Fruit fly (Drosophila melanogaster): ENCODE measurements around the gene CG11584.

The CG11584 gene

DNA sequence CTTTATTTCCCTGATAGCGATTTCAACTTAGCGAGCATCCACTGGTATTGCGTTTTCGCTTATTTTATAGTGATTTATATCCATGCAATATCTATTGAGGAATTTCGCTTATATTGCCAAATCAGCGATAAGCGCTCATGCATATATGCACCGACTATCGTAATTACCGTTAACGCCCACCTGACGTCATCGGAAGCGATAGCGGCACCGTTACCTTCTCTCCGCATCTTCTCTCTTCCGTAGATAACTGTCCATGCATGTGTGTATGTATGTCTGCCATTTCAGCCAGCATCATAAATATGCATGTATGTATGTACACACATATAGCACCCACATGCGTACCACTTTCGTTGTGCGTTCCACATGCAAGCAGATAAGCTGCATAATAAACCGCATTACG, 40.4 kb downstream of the CG11584 start (continued):
- no peak for TF ChIP-seq CG31441 (GFP tag; IDR thresholded peaks at IDR 0.05)
- TF ChIP-seq oc (tag; optimal IDR thresholded peaks at IDR 0.05) = no peak
- TF ChIP-seq dati (GFP tag; IDR thresholded peaks at IDR 0.05) = no peak
- TF ChIP-seq CG17612 (GFP tag; IDR thresholded peaks at IDR 0.05) = no peak
- no peak for TF ChIP-seq chn (GFP tag; optimal IDR thresholded peaks at IDR 0.05)

DNA sequence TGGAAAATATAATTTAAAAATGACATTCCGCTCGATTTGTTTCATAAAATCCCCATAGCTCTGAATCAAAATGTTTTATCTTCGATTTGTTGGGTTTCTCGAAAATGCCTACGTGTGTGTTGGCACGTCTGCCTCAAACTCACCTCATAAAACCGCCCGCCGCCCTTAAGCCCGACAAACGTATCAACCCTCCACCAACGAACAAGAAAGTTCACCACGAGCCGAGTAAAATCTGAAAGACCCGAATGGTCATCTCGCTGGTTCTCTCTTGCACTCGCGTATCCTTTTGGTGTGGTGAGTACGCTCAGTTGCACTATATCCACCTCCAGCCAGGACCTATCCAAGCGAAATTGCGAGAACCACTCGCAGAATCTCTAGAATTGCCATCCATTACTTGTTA, 41.2 kb downstream of the CG11584 start:
- TF ChIP-seq nom (GFP tag; optimal IDR thresholded peaks at IDR 0.05) (peak; percentile 38), pfk (GFP tag; optimal IDR thresholded peaks at IDR 0.05) (no peak), CG2678 (tag; optimal IDR thresholded peaks at IDR 0.05) (no peak), Deaf1 (tag; optimal IDR thresholded peaks at IDR 0.05) (peak; percentile 91), CG32767 (GFP tag; IDR thresholded peaks at IDR 0.05) (no peak), crol (GFP tag; IDR thresholded peaks at IDR 0.05) (peak; percentile 94), slou (GFP tag; optimal IDR thresholded peaks at IDR 0.05) (no peak), chinmo (GFP tag; IDR thresholded peaks at IDR 0.05; ENCODE audit: partially characterized antibody) (0 out of 4 replicates have a peak, but pooled peaks have one; percentile 37), ci (GFP tag; IDR thresholded peaks at IDR 0.05) (0 out of 3 replicates have a peak, but pooled peaks have one; percentile 25), nerfin-1 (tag; optimal IDR thresholded peaks at IDR 0.05) (peak; percentile 77)

DNA sequence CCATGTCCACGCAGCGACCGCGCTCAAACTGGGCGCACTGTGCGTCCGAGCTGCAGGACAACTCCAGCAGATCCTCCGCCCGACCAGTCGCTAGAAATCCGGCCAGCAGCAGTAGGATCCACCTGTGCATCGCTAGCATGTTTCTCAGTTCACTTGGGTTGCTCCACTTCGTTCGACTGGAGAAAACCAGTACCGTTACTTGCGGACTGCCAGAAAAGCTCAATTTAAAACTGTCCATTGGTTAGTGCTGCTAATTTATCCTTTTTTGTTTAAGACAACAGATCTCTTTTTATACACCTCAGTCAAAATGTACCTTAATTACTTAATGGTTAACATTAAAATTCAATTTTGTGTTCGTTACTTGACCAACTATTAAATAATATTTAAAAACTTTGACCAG, 44.8 kb downstream of the CG11584 start, which contains the start of gene CG11674:
TSS of gene CG11674 (minus strand) at position 215 of the 400 bp plus-strand sequence.
- no peak for TF ChIP-seq CG30020 (tag; optimal IDR thresholded peaks at IDR 0.05)
- TF ChIP-seq kay (GFP tag; optimal IDR thresholded peaks at IDR 0.05) = no peak
- TF ChIP-seq her (GFP tag; optimal IDR thresholded peaks at IDR 0.05) = no peak
- no peak for TF ChIP-seq Trl (optimal IDR thresholded peaks at IDR 0.05)
- TF ChIP-seq Trl (GFP tag; optimal IDR thresholded peaks at IDR 0.05) = no peak
- no peak for TF ChIP-seq tgo (GFP tag; IDR thresholded peaks at IDR 0.05)
- no peak for TF ChIP-seq D19B (GFP tag; optimal IDR thresholded peaks at IDR 0.05)
- no peak for TF ChIP-seq Antp (GFP tag; optimal IDR thresholded peaks at IDR 0.05)

DNA sequence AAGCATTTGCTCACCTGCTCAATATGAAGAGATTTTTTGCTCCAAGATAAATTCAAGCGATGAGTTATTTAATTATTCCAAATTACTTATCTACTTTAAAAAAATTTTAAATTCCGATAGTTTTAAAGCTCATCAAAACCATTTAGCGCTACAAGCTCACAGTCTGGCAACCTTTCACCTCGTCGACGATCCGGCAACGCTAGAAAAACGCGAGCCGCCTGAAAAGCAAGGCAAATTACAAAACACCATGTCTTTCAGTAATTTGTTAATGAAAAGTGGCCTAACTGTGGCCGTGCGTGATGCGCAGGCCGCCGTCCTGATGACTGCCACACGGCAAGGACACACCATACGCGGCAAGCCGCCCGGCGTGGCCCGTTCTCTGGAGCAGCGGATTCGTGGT, 45.3 kb downstream of the CG11584 start, which contains the start of gene mRpL38:
TSS of gene mRpL38 (plus strand) at position 197 of the 400 bp plus-strand sequence.
- TF ChIP-seq seq (GFP tag; IDR thresholded peaks at IDR 0.05) (no peak), CG17612 (GFP tag; IDR thresholded peaks at IDR 0.05) (no peak), Elba2 (GFP tag; optimal IDR thresholded peaks at IDR 0.05) (no peak), stwl (tag; optimal IDR thresholded peaks at IDR 0.05) (peak; percentile 41), mam (GFP tag; optimal IDR thresholded peaks at IDR 0.05) (no peak), MESR4 (GFP tag; optimal IDR thresholded peaks at IDR 0.05) (peak; percentile 79), Dip3 (GFP tag; optimal IDR thresholded peaks at IDR 0.05) (no peak), H2.0 (GFP tag; IDR thresholded peaks at IDR 0.05) (no peak), BEAF-32 (GFP tag; optimal IDR thresholded peaks at IDR 0.05) (peak; percentile 49), CG4617 (GFP tag; optimal IDR thresholded peaks at IDR 0.05; ENCODE audit: borderline replicate concordance) (peak; percentile 63), Med (GFP tag) (peak; percentile 31), Pdp1 (GFP tag; optimal IDR thresholded peaks at IDR 0.05) (peak in 1 of 2 experiments; percentile 69), Sry-δ (GFP tag; optimal IDR thresholded peaks at IDR 0.05) (peak; percentile 12), Opbp (GFP tag; IDR thresholded peaks at IDR 0.05; ENCODE audit: partially characterized antibody) (peak; percentile 30; the same call in 1 of the 3 replicates), chinmo (GFP tag; IDR thresholded peaks at IDR 0.05; ENCODE audit: partially characterized antibody) (0 out of 4 replicates have a peak, but pooled peaks have one; percentile 9), z (GFP tag; IDR thresholded peaks at IDR 0.05) (no peak), Scr (GFP tag; IDR thresholded peaks at IDR 0.05; ENCODE audit: partially characterized antibody) (peak; percentile 17), al (GFP tag; IDR thresholded peaks at IDR 0.05) (no peak), lbe (GFP tag; optimal IDR thresholded peaks at IDR 0.05) (no peak), CG9932 (GFP tag; IDR thresholded peaks at IDR 0.05) (no peak), E2f2 (GFP tag; IDR thresholded peaks at IDR 0.05) (peak; percentile 92), Ets97D (GFP tag; optimal IDR thresholded peaks at IDR 0.05) (peak; percentile 18), Dll (GFP tag; IDR thresholded peaks at IDR 0.05; ENCODE audit: partially characterized antibody) (0 out of 4 replicates have a peak, but pooled peaks have one; percentile 27), CG7786 (GFP tag; optimal IDR thresholded peaks at IDR 0.05) (no peak), h (optimal IDR thresholded peaks at IDR 0.05) (no peak), bcd (GFP tag; optimal IDR thresholded peaks at IDR 0.05) (no peak), nerfin-1 (tag; optimal IDR thresholded peaks at IDR 0.05) (peak; percentile 7)
